Fruit fly (Drosophila melanogaster): ENCODE measurements around the gene Fit1.
A peak's percentile ranks its signal among the peaks of the same experiment; 100 is the strongest.

Fit1 gene

dm6 chr3L:4081243-4081642, 22.1 kb upstream of the Fit1 start:
- no peak for TF ChIP-seq CG17801 (GFP tag; optimal IDR thresholded peaks at IDR 0.05; ENCODE audit: partially characterized antibody)

- no peak for TF ChIP-seq CG17801 (GFP tag; optimal IDR thresholded peaks at IDR 0.05; ENCODE audit: partially characterized antibody)
These were observed 19.9 kb upstream of the Fit1 start for dm6 chr3L:4083442-4083841.

- no peak for TF ChIP-seq CG17801 (GFP tag; optimal IDR thresholded peaks at IDR 0.05; ENCODE audit: partially characterized antibody)
These were observed 17.5 kb upstream of the Fit1 start for dm6 chr3L:4085867-4086266.

dm6 chr3L:4087281-4087680, 16.1 kb upstream of the Fit1 start, which contains the start of gene CG14989:
Gene CG14989 (plus strand): TSS chr3L:4087581.
- no peak for TF ChIP-seq CG17801 (GFP tag; optimal IDR thresholded peaks at IDR 0.05; ENCODE audit: partially characterized antibody)

DNA sequence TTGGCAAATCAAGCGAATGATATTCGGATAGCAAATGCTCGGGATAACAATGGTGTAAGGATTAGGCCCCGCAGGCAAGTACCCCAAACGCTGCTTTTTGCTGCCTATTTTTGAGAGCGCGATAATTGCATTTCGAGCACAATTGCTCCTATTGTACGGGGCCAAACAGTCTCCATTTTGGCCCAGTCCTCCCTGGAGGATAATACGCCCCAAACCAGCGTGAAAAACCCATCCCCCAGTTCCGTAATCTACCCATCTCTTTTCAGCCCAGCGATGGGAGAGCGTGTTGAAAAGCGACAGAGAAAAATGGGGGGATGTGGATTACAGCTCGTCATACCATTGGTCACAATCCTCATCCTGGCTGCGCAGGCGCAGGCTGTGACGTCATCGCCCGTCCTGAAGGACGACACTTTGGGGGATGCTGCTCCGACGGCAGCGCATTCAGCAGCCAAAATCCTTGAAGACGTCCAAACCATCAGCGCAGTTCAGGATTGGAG, 14.6 kb upstream of the Fit1 start, which contains the start of gene Gad1:
Gad1 (minus strand) TSS at position 51 of the 497 bp plus-strand sequence.
- TF ChIP-seq CG17801 (GFP tag; optimal IDR thresholded peaks at IDR 0.05; ENCODE audit: partially characterized antibody): no peak

DNA sequence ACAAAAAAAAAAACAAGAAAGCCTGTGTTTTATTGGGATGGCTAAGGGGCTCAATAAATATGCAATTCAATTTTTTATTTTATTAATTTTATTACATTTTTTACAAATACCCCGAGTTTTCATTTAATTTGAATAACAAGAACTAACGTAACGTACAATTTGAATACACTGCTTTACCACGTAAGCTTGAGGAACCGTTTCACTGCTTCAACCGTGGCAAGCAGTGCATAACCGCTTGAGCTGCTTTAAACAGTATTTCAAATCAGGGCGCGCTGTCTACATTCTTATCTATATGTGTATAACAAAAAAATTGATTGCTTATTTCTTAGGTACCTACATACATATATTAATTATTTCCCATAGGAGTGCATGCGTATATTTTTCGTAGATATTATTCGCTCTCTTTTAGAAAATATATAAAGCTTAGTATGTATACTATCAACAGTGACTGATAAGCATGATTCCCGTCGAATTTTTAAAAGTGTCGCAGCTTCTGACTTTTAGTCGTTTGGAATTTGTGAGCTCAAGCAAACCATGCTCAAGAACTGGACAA, 10.6 kb upstream of the Fit1 start, which contains the start of gene CG14990:
CG14990 (plus strand) TSS at position 503 of the 553 bp plus-strand sequence.
- no peak for TF ChIP-seq CG17801 (GFP tag; optimal IDR thresholded peaks at IDR 0.05; ENCODE audit: partially characterized antibody)

dm6 chr3L:4096546-4096945, 6.8 kb upstream of the Fit1 start:
- TF ChIP-seq CG17801 (GFP tag; optimal IDR thresholded peaks at IDR 0.05; ENCODE audit: partially characterized antibody): no peak

- no peak for TF ChIP-seq CG17801 (GFP tag; optimal IDR thresholded peaks at IDR 0.05; ENCODE audit: partially characterized antibody)
These were observed 4.2 kb upstream of the Fit1 start for dm6 chr3L:4099194-4099593.

dm6 chr3L:4102496-4103257, 687 bp upstream of the Fit1 start, which contains the start of gene CG14995:
Gene CG14995 (minus strand): TSS chr3L:4103256.
- peak; percentile 72 for TF ChIP-seq CG17801 (GFP tag; optimal IDR thresholded peaks at IDR 0.05; ENCODE audit: partially characterized antibody)

- no peak for TF ChIP-seq CG17801 (GFP tag; optimal IDR thresholded peaks at IDR 0.05; ENCODE audit: partially characterized antibody)
These were observed 3.8 kb downstream of the Fit1 start for dm6 chr3L:4107120-4107519.

- TF ChIP-seq CG17801 (GFP tag; optimal IDR thresholded peaks at IDR 0.05; ENCODE audit: partially characterized antibody): no peak
These were observed 4.9 kb downstream of the Fit1 start, which contains the start of gene Ack for dm6 chr3L:4108072-4108843. Gene Ack (plus strand): TSS chr3L:4108186.

DNA sequence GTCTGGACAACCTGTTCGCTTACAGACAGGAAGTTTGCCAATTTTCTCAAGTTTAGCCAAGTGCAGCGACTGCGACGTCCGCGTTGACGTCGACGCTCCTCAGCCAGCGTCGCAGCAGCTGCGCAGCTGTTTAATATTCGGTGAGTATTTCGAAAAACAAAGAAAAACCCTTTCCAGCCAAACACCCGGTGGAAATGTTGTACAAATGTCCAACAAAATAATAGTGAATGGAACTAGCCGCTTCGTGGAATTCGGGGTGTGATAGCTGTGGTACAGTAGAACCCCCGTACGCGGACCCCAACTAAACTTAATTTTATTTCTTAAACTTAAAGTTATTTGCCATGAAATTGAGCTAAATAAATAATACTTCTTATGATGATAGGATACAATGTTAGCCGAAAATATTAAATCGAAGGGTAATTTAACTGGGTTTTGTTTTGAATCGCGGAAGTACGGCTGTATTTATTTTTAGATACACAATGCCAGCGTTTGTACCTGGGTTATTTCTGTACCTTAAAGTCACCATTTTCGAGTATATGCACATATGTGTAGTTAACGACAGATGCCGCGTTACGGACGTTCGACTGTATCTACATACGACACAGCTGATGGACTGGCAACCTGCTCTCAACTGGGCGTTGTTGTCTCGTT, 5.6 kb downstream of the Fit1 start:
- TF ChIP-seq CG17801 (GFP tag; optimal IDR thresholded peaks at IDR 0.05; ENCODE audit: partially characterized antibody): peak; percentile 22

DNA sequence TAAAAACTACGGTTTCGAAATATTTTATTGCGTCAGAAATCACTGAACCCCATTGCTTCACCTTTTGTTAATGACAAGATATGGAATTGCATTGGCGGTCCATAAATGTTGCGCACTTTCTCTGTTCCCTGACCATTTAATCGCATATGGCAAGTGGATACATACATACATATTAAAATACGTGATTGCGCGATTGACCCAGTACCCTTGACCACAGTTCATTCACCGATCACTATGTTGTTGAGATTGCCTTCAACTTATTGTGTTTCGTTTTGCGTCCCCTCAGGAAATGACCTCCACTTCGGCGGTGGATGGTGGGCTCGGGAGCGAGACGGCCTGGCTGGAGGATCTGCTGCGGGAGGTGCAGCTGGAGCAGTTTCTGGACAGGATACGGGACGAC, 6.8 kb downstream of the Fit1 start:
- no peak for TF ChIP-seq CG17801 (GFP tag; optimal IDR thresholded peaks at IDR 0.05; ENCODE audit: partially characterized antibody)

- no peak for TF ChIP-seq CG17801 (GFP tag; optimal IDR thresholded peaks at IDR 0.05; ENCODE audit: partially characterized antibody)
These were observed 10.6 kb downstream of the Fit1 start for dm6 chr3L:4113998-4114397.

dm6 chr3L:4115107-4115506, 11.7 kb downstream of the Fit1 start:
- no peak for TF ChIP-seq CG17801 (GFP tag; optimal IDR thresholded peaks at IDR 0.05; ENCODE audit: partially characterized antibody)
